Worm (Caenorhabditis elegans) whole organism, L3 larva: ENCODE results near the gene nspb-6.

Experiments used
- sea-2 ChIP-seq: fragments of 150-350 bp; sonication (generic microtip); optimal IDR thresholded peaks from 4 replicates; lab custom pipeline; 2014; ENCODE audit warnings: missing biosample characterization, missing genetic modification reagents, missing genetic modification characterization
- snpc-4 ChIP-seq: fragments of 150-350 bp; optimal IDR thresholded peaks from 2 replicates; lab custom pipeline; 2014; ENCODE audit warnings: missing biosample characterization, missing genetic modification characterization

- no peak for TF ChIP-seq sea-2
- TF ChIP-seq snpc-4 = no peak
These were observed 21.5 kb upstream of the nspb-6 start, which contains the start of gene srv-19 for ce11 chrIV:5873825-5874224.
